Worm (Caenorhabditis elegans) whole organism, L4 larva: ENCODE measurements around the gene ifc-2.

Experiments
- F37D6.2 ChIP-seq: sonication (generic microtip); optimal IDR thresholded peaks from 2 replicates; lab custom pipeline; 2016; ENCODE audit warnings: mild to moderate bottlenecking, missing genetic modification characterization, missing compliant biosample characterization
- F44E2.7 ChIP-seq: fragments of 200-800 bp; sonication (Bioruptor generic); IDR thresholded peaks from 2 replicates; pipeline ENCODE4 v2.1.2; 2022; ENCODE audit warnings: missing genetic modification characterization, missing compliant biosample characterization
- T26A8.4 ChIP-seq: fragments of 200-800 bp; sonication (Bioruptor generic); IDR thresholded peaks from 2 replicates; pipeline ENCODE4 v1.3.6; 2022; ENCODE audit warnings: missing genetic modification characterization, missing compliant biosample characterization
- Y48G9A.11 ChIP-seq: fragments of 200-800 bp; sonication (Bioruptor generic); IDR thresholded peaks from 2 replicates; pipeline ENCODE4 v1.3.6; 2022; ENCODE audit warnings: missing genetic modification reagents, missing genetic modification characterization, missing compliant biosample characterization
- Y5F2A.4 ChIP-seq: fragments of 200-800 bp; sonication (Bioruptor generic); optimal IDR thresholded peaks from 2 replicates; lab custom pipeline; 2018; ENCODE audit warnings: mild to moderate bottlenecking, missing genetic modification characterization, missing compliant biosample characterization
- Y75B8A.6 ChIP-seq: fragments of 200-800 bp; sonication (Bioruptor generic); IDR thresholded peaks from 2 replicates; pipeline ENCODE4 v1.3.6; 2022; ENCODE audit warnings: missing genetic modification reagents, missing genetic modification characterization, missing compliant biosample characterization
- ZK337.2 ChIP-seq: fragments of 200-800 bp; sonication (Bioruptor generic); IDR thresholded peaks from 2 replicates; pipeline ENCODE4 v1.3.6; 2022; ENCODE audit warnings: missing genetic modification reagents, missing genetic modification characterization, missing compliant biosample characterization
- ZK546.5 ChIP-seq, 2 experiments: sonication (generic microtip); optimal IDR thresholded peaks; 2 replicates each; lab custom pipeline; 2017; ENCODE audit warnings: missing biosample characterization in 2 of 2, missing genetic modification characterization in 2 of 2
- aha-1 ChIP-seq: fragments of 150-350 bp; peaks from one replicate; lab custom pipeline; 2014; ENCODE audit warnings: missing biosample characterization, missing genetic modification characterization
- arid-1 ChIP-seq: fragments of 200-800 bp; sonication (Bioruptor generic); conservative IDR thresholded peaks from 2 replicates; pipeline ENCODE4 v1.3.6; 2022; ENCODE audit warnings: missing genetic modification reagents, missing genetic modification characterization, missing compliant biosample characterization
- ceh-32 ChIP-seq: sonication (generic microtip); optimal IDR thresholded peaks from 2 replicates; lab custom pipeline; 2016; ENCODE audit warnings: mild to moderate bottlenecking, missing genetic modification characterization, missing compliant biosample characterization; ENCODE audit not compliant: poor library complexity
- ceh-44 ChIP-seq: fragments of 200-800 bp; sonication (Bioruptor generic); IDR thresholded peaks from 2 replicates; pipeline ENCODE4 v1.3.6; 2022; ENCODE audit warnings: missing genetic modification reagents, missing genetic modification characterization, missing compliant biosample characterization
- daf-12 ChIP-seq: fragments of 150-350 bp; optimal IDR thresholded peaks from 2 replicates; lab custom pipeline; 2014; ENCODE audit warnings: missing biosample characterization, missing genetic modification reagents, missing genetic modification characterization
- daf-16 ChIP-seq, 3 experiments: sonication (generic microtip); optimal IDR thresholded peaks; 2 replicates each; lab custom pipeline; 2016 to 2017; ENCODE audit warnings: missing genetic modification characterization in 3 of 3, missing genetic modification reagents in 3 of 3, mild to moderate bottlenecking in 2 of 3, missing compliant biosample characterization in 2 of 3, missing biosample characterization in 1 of 3, moderate library complexity in 1 of 3
- daf-19 ChIP-seq: fragments of 200-800 bp; sonication (Bioruptor generic); conservative IDR thresholded peaks from 2 replicates; pipeline ENCODE4 v1.3.6; 2022; ENCODE audit warnings: missing genetic modification characterization, missing compliant biosample characterization
- daf-8 ChIP-seq: fragments of 200-800 bp; sonication (Bioruptor generic); IDR thresholded peaks from 2 replicates; pipeline ENCODE4 v1.3.6; 2022; ENCODE audit warnings: missing genetic modification characterization, missing compliant biosample characterization
- dmd-6 ChIP-seq: fragments of 200-800 bp; sonication (Bioruptor generic); IDR thresholded peaks from 2 replicates; pipeline ENCODE4 v1.3.6; 2022; ENCODE audit warnings: missing genetic modification reagents, missing genetic modification characterization, missing compliant biosample characterization
- dmd-8 ChIP-seq: fragments of 200-800 bp; sonication (Bioruptor generic); IDR thresholded peaks from 2 replicates; pipeline ENCODE4 v1.3.6; 2022; ENCODE audit warnings: missing genetic modification characterization, missing compliant biosample characterization
- dpl-1 ChIP-seq: fragments of 150-350 bp; optimal IDR thresholded peaks from 2 replicates; lab custom pipeline; 2014; ENCODE audit warnings: missing biosample characterization, missing genetic modification reagents, missing genetic modification characterization
- dve-1 ChIP-seq: sonication (generic microtip); optimal IDR thresholded peaks from 2 replicates; lab custom pipeline; 2017; ENCODE audit warnings: antibody characterized with exemption, mild to moderate bottlenecking, missing genetic modification characterization, missing compliant biosample characterization; ENCODE audit not compliant: insufficient read depth
- fkh-10 ChIP-seq: fragments of 150-350 bp; optimal IDR thresholded peaks from 2 replicates; lab custom pipeline; 2014; ENCODE audit warnings: missing biosample characterization, missing genetic modification reagents, missing genetic modification characterization
- jun-1 ChIP-seq: fragments of 150-350 bp; optimal IDR thresholded peaks from 2 replicates; lab custom pipeline; 2014; ENCODE audit warnings: missing biosample characterization, missing genetic modification reagents, missing genetic modification characterization
- lin-1 ChIP-seq: fragments of 200-800 bp; sonication (Bioruptor generic); IDR thresholded peaks from 2 replicates; pipeline ENCODE4 v1.3.6; 2022; ENCODE audit warnings: missing genetic modification reagents, missing genetic modification characterization, missing compliant biosample characterization
- lin-29 ChIP-seq: fragments of 200-800 bp; sonication (Bioruptor generic); IDR thresholded peaks from 2 replicates; pipeline ENCODE4 v1.3.6; 2022; ENCODE audit warnings: missing genetic modification reagents, missing genetic modification characterization, missing compliant biosample characterization
- lin-38 ChIP-seq: fragments of 200-800 bp; sonication (Bioruptor generic); IDR thresholded peaks from 2 replicates; pipeline ENCODE4 v1.3.6; 2022; ENCODE audit warnings: missing genetic modification reagents, missing genetic modification characterization, missing compliant biosample characterization
- lir-3 ChIP-seq: sonication (generic microtip); optimal IDR thresholded peaks from 2 replicates; lab custom pipeline; 2016; ENCODE audit warnings: mild to moderate bottlenecking, missing genetic modification characterization, missing compliant biosample characterization
- lsy-2 ChIP-seq, 2 experiments: fragments of 150-350 bp in 1 of 2; sonication (generic microtip) in 1 of 2; optimal IDR thresholded peaks; 2 replicates each; lab custom pipeline; 2014 to 2017; ENCODE audit warnings: missing biosample characterization in 2 of 2, missing genetic modification characterization in 2 of 2
- madf-5 ChIP-seq, 2 experiments: fragments of 200-800 bp; sonication (Bioruptor generic); IDR thresholded peaks; 2 replicates each; pipeline ENCODE4 v1.3.6; 2022; ENCODE audit warnings: missing compliant biosample characterization in 2 of 2, missing genetic modification characterization in 2 of 2
- mdl-1 ChIP-seq, 2 experiments: fragments of 150-350 bp in 1 of 2; sonication (generic microtip) in 1 of 2; optimal IDR thresholded peaks; 2 replicates each; lab custom pipeline; 2014 to 2017; ENCODE audit warnings: missing biosample characterization in 2 of 2, missing genetic modification characterization in 2 of 2
- mdt-29 ChIP-seq: fragments of 200-800 bp; sonication (Bioruptor generic); IDR thresholded peaks from 2 replicates; pipeline ENCODE4 v1.3.6; 2022; ENCODE audit warnings: missing genetic modification reagents, missing genetic modification characterization, missing compliant biosample characterization
- mep-1 ChIP-seq: fragments of 150-350 bp; sonication (generic microtip); optimal IDR thresholded peaks from 3 replicates; lab custom pipeline; 2014; ENCODE audit warnings: missing biosample characterization, missing genetic modification characterization
- mes-2 ChIP-seq: sonication (generic microtip); optimal IDR thresholded peaks from 2 replicates; lab custom pipeline; 2016; ENCODE audit warnings: missing genotype, mild to moderate bottlenecking, missing genetic modification characterization, missing compliant biosample characterization; ENCODE audit not compliant: poor library complexity, severe bottlenecking
- mxl-2 ChIP-seq: fragments of 200-800 bp; sonication (Bioruptor generic); conservative IDR thresholded peaks from 2 replicates; pipeline ENCODE4 v1.3.6; 2022; ENCODE audit warnings: missing genetic modification reagents, missing genetic modification characterization, missing compliant biosample characterization
- mxl-3 ChIP-seq: fragments of 200-800 bp; sonication (Bioruptor generic); optimal IDR thresholded peaks from 2 replicates; lab custom pipeline; 2018; ENCODE audit warnings: mild to moderate bottlenecking, missing genetic modification characterization, missing compliant biosample characterization
- nhr-102 ChIP-seq: sonication (generic microtip); optimal IDR thresholded peaks from 2 replicates; lab custom pipeline; 2016; ENCODE audit warnings: mild to moderate bottlenecking, missing genetic modification characterization, moderate library complexity, missing compliant biosample characterization
- nhr-25 ChIP-seq: sonication (generic microtip); optimal IDR thresholded peaks from 2 replicates; lab custom pipeline; 2017; ENCODE audit warnings: missing genetic modification characterization, mild to moderate bottlenecking, missing compliant biosample characterization, antibody characterized with exemption, moderate library complexity, borderline replicate concordance; ENCODE audit not compliant: insufficient read depth
- nhr-28 ChIP-seq: fragments of 150-350 bp; optimal IDR thresholded peaks from 2 replicates; lab custom pipeline; 2014; ENCODE audit warnings: missing biosample characterization, missing genetic modification characterization
- nhr-6 ChIP-seq: fragments of 150-350 bp; optimal IDR thresholded peaks from 2 replicates; lab custom pipeline; 2014; ENCODE audit warnings: missing biosample characterization, missing genetic modification characterization
- nhr-76 ChIP-seq: fragments of 150-350 bp; optimal IDR thresholded peaks from 2 replicates; lab custom pipeline; 2014; ENCODE audit warnings: missing biosample characterization, missing genetic modification characterization
- rbr-2 ChIP-seq: sonication (generic microtip); optimal IDR thresholded peaks from 2 replicates; lab custom pipeline; 2016; ENCODE audit warnings: missing genotype, missing genetic modification characterization, missing compliant biosample characterization
- saeg-2 ChIP-seq: fragments of 200-800 bp; sonication (Bioruptor generic); IDR thresholded peaks from 2 replicates; pipeline ENCODE4 v1.3.6; 2022; ENCODE audit warnings: missing genetic modification reagents, missing genetic modification characterization, missing compliant biosample characterization
- skn-1 ChIP-seq: fragments of 150-350 bp; optimal IDR thresholded peaks from 2 replicates; lab custom pipeline; 2014; ENCODE audit warnings: missing biosample characterization, missing genetic modification characterization
- snpc-4 ChIP-seq: fragments of 150-350 bp; optimal IDR thresholded peaks from 2 replicates; lab custom pipeline; 2014; ENCODE audit warnings: missing biosample characterization, missing genetic modification characterization
- tag-97 ChIP-seq: fragments of 200-800 bp; sonication (Bioruptor generic); IDR thresholded peaks from 2 replicates; pipeline ENCODE4 v1.3.6; 2022; ENCODE audit warnings: missing genetic modification characterization, missing compliant biosample characterization
- tra-1 ChIP-seq: fragments of 200-800 bp; sonication (Bioruptor generic); IDR thresholded peaks from 2 replicates; pipeline ENCODE4 v1.3.6; 2022; ENCODE audit warnings: missing genetic modification reagents, missing genetic modification characterization, missing compliant biosample characterization
- unc-39 ChIP-seq: sonication (generic microtip); optimal IDR thresholded peaks from 2 replicates; lab custom pipeline; 2017; ENCODE audit warnings: missing biosample characterization, missing genetic modification characterization
- ztf-7 ChIP-seq: fragments of 150-350 bp; optimal IDR thresholded peaks from 2 replicates; lab custom pipeline; 2014; ENCODE audit warnings: missing biosample characterization, missing genetic modification characterization

The ifc-2 gene

DNA sequence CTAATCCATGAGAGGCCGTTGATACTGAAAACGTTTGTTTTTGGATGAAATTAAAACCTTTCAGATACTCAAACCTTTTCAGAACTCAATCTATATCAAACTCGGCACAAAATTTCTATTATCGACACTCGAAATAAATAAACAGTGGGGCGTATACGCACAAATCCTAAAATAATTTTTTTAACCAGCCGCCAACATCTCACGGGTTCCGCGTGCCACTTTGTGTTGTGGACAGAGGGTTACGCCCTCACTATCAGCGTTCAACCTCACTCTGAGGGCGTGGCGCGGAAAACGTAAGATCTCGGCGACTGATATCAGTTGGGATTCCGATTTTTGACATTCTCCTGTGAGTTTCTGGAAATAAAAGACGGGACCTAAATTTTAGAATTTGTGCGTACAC, 26.7 kb upstream of the ifc-2 start:
- TF ChIP-seq snpc-4 (peak; percentile 35), aha-1 (tag; lab: Kevin White, UChicago) (peak; percentile 25), F44E2.7 (GFP tag; lab: Robert Waterston, UW) (no peak)

- TF ChIP-seq nhr-28 (no peak), nhr-102 (no peak), mxl-2 (GFP tag; lab: Robert Waterston, UW) (no peak), Y75B8A.6 (GFP tag; lab: Robert Waterston, UW) (no peak), madf-5 (GFP tag; IDR thresholded peaks at IDR 0.05; lab: Robert Waterston, UW) (no peak), rbr-2 (tag; lab: Kevin White, UChicago) (no peak), T26A8.4 (no peak), saeg-2 (GFP tag; lab: Robert Waterston, UW) (no peak), Y5F2A.4 (GFP tag; lab: Kevin White, UChicago) (no peak), fkh-10 (GFP tag; lab: Kevin White, UChicago) (no peak), daf-19 (GFP tag; lab: Robert Waterston, UW) (no peak), nhr-25 (no peak), dpl-1 (no peak), daf-16 (GFP tag; optimal IDR thresholded peaks at IDR 0.05; lab: Kevin White, UChicago) (no peak), daf-16 (tag; optimal IDR thresholded peaks at IDR 0.05; lab: Kevin White, UChicago) (no peak), tag-97 (GFP tag; lab: Robert Waterston, UW) (no peak), mep-1 (tag; lab: Kevin White, UChicago) (no peak)
- TF ChIP-seq, all 104 proteins: peak for 0
These were observed 26.2 kb upstream of the ifc-2 start, which contains the start of gene T19D7.7 for ce11 chrX:680920-681319. Gene T19D7.7 (minus strand): TSS chrX:681020.

ce11 chrX:671807-672206, 17.1 kb upstream of the ifc-2 start, which contains the start of gene lgc-32:
Gene lgc-32 (plus strand): TSS chrX:672107.
- TF ChIP-seq ceh-44 (GFP tag; lab: Robert Waterston, UW) (no peak), mdt-29 (GFP tag; lab: Robert Waterston, UW) (no peak)

DNA sequence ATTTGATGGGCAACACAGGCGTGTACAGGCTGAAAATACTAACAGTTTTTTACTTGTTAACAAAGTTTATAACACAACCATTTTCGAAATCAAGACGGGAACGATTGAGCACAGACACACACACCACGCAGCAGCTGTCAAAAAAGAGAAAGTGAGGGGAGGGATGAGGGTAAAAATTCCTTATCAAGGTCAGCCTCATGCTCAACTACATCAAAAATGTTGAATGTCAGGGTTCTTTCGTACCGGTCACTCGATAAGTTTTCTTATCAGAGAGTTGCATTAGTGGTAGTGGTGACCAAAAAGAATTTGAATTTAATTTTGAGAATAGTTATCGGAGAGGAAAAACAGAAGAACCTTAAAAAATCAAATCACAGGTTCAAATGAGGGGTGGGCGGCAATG, 15.9 kb upstream of the ifc-2 start, which contains the start of gene T19D7.6:
TSS of gene T19D7.6 (minus strand) at position 198 of the 400 bp plus-strand sequence.
- TF ChIP-seq tra-1 (GFP tag; lab: Robert Waterston, UW) (no peak), lin-1 (GFP tag; lab: Robert Waterston, UW) (no peak), skn-1 (tag; lab: Kevin White, UChicago) (no peak), ZK337.2 (GFP tag; lab: Robert Waterston, UW) (no peak), mes-2 (tag; lab: Kevin White, UChicago) (no peak), mxl-3 (GFP tag; lab: Kevin White, UChicago) (no peak), mxl-2 (GFP tag; lab: Robert Waterston, UW) (no peak), F37D6.2 (tag; lab: Kevin White, UChicago) (no peak), nhr-76 (tag; lab: Kevin White, UChicago) (no peak), ceh-32 (tag; lab: Kevin White, UChicago) (no peak), lin-38 (GFP tag; lab: Robert Waterston, UW) (no peak), lin-29 (GFP tag; lab: Robert Waterston, UW) (no peak), mdl-1 (tag; optimal IDR thresholded peaks at IDR 0.05; lab: Kevin White, UChicago) (no peak), Y5F2A.4 (GFP tag; lab: Kevin White, UChicago) (no peak), dpl-1 (no peak), nhr-6 (peak; percentile 10), dmd-8 (GFP tag; lab: Robert Waterston, UW) (no peak), lir-3 (tag; lab: Kevin White, UChicago) (no peak), arid-1 (GFP tag; lab: Robert Waterston, UW) (no peak), T26A8.4 (no peak), lsy-2 (tag; optimal IDR thresholded peaks at IDR 0.05; lab: Kevin White, UChicago) (no peak), daf-8 (GFP tag; lab: Robert Waterston, UW) (no peak), dve-1 (tag; lab: Kevin White, UChicago) (peak; percentile 58), dmd-6 (GFP tag; lab: Robert Waterston, UW) (peak; percentile 73), ztf-7 (tag; lab: Kevin White, UChicago) (no peak), Y48G9A.11 (GFP tag; lab: Robert Waterston, UW) (no peak), unc-39 (tag; lab: Kevin White, UChicago) (no peak), jun-1 (tag; lab: Kevin White, UChicago) (no peak), daf-12 (tag; lab: Kevin White, UChicago) (no peak), ZK546.5 (tag; optimal IDR thresholded peaks at IDR 0.05; lab: Kevin White, UChicago) (no peak)
